Fruit fly (Drosophila melanogaster) whole organism, pupa: ENCODE measurements around the gene RpLP0.

Source experiments
- CG13204 ChIP-seq: fragments of 200-800 bp; sonication (Bioruptor generic); optimal IDR thresholded peaks from 2 replicates; lab custom pipeline; 2018; ENCODE audit warnings: missing biosample characterization, mild to moderate bottlenecking, missing genetic modification characterization, moderate library complexity
- CG14655 ChIP-seq: fragments of 200-800 bp; sonication (Bioruptor generic); optimal IDR thresholded peaks from 3 replicates; lab custom pipeline; 2017; ENCODE audit warnings: mild to moderate bottlenecking, missing biosample characterization, missing genetic modification reagents, missing genetic modification characterization
- CG15710 ChIP-seq: fragments of 200-800 bp; sonication (Bioruptor generic); optimal IDR thresholded peaks from 2 replicates; lab custom pipeline; 2018; ENCODE audit warnings: missing biosample characterization, mild to moderate bottlenecking, missing genetic modification characterization, moderate library complexity
- CG4496 ChIP-seq: fragments of 200-800 bp; sonication (Bioruptor generic); IDR thresholded peaks from 3 replicates; pipeline ENCODE4 v1.3.6; 2022; ENCODE audit warnings: missing biosample characterization, missing genetic modification characterization
- EcR ChIP-seq: fragments of 200-800 bp; sonication (Bioruptor generic); optimal IDR thresholded peaks from 3 replicates; lab custom pipeline; 2019; ENCODE audit warnings: missing biosample characterization, missing genetic modification characterization, mild to moderate bottlenecking, moderate library complexity, missing genetic modification reagents
- Ets98B ChIP-seq: fragments of 200-800 bp; sonication (Bioruptor generic); IDR thresholded peaks from 2 replicates; pipeline ENCODE4 v1.3.6; 2022; ENCODE audit warnings: missing biosample characterization, missing genetic modification characterization
- Pif1B ChIP-seq: fragments of 200-800 bp; sonication (Bioruptor generic); optimal IDR thresholded peaks from 3 replicates; lab custom pipeline; 2016; ENCODE audit warnings: missing biosample characterization, missing genetic modification characterization
- fd96Ca ChIP-seq: fragments of 200-800 bp; sonication (Bioruptor generic); IDR thresholded peaks from 3 replicates; pipeline ENCODE4 v1.3.6; 2022; ENCODE audit warnings: missing biosample characterization, missing genetic modification characterization

DNA sequence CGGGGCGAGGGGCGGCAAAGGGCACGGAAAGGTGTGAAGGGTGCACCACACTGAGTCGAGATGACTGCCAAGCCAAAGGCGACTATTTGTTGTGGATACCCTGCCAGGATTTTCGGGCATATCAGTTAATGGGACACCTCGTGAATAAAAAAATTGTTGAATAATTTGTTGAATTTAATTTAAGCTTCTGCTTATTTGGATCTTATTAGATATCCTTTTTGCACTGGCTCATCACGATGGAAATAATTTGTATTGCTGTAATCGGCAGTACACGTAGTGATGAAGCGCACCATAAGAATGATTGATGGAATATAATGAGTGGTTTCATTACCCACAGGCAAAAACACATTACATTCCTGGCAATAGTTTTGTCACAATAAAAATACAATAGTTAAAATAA lies 34.2 kb downstream of the RpLP0 start:
- no peak for TF ChIP-seq CG4496 (GFP tag; lab: Robert Waterston, UW)
- TF ChIP-seq CG14655 (GFP tag; lab: Kevin White, UChicago): no peak
- no peak for TF ChIP-seq CG15710
- TF ChIP-seq EcR: no peak
- TF ChIP-seq fd96Ca: no peak
- TF ChIP-seq Pif1B (GFP tag; lab: Kevin White, UChicago): no peak
- no peak for TF ChIP-seq Ets98B
- TF ChIP-seq CG13204 (GFP tag; lab: Kevin White, UChicago): no peak
